Fruit fly (Drosophila melanogaster) whole organism, embryonic: ENCODE results near the gene CG31882.

Experiments used
- Ada2b ChIP-seq: fragments of 200-800 bp; sonication (Bioruptor generic); IDR thresholded peaks from 2 replicates; pipeline ENCODE4 v1.3.6; 2022; ENCODE audit warnings: missing biosample characterization, missing genetic modification characterization
- Asciz ChIP-seq: fragments of 200-800 bp; sonication (Bioruptor generic); optimal IDR thresholded peaks from 2 replicates; lab custom pipeline; 2017; ENCODE audit warnings: missing biosample characterization, mild to moderate bottlenecking, missing genetic modification characterization, missing genetic modification reagents
- Atf3 ChIP-seq: fragments of 200-800 bp; sonication (Bioruptor generic); optimal IDR thresholded peaks from 3 replicates; lab custom pipeline; 2016; ENCODE audit warnings: missing biosample characterization, missing genetic modification characterization
- BtbVII ChIP-seq: fragments of 200-800 bp; sonication (Bioruptor generic); optimal IDR thresholded peaks from 3 replicates; lab custom pipeline; 2017; ENCODE audit warnings: missing biosample characterization, mild to moderate bottlenecking, missing genetic modification characterization
- CG10462 ChIP-seq: fragments of 200-800 bp; sonication (Bioruptor generic); optimal IDR thresholded peaks from 2 replicates; lab custom pipeline; 2016; ENCODE audit warnings: missing biosample characterization, missing genetic modification characterization
- CG10543 ChIP-seq: fragments of 200-800 bp; sonication (Bioruptor generic); optimal IDR thresholded peaks from 3 replicates; lab custom pipeline; 2017; ENCODE audit warnings: missing biosample characterization, mild to moderate bottlenecking, missing genetic modification characterization, moderate library complexity
- CG11085 ChIP-seq: fragments of 200-800 bp; sonication (Bioruptor generic); IDR thresholded peaks from 2 replicates; pipeline ENCODE4 v1.3.6; 2022; ENCODE audit warnings: missing biosample characterization, missing genetic modification characterization
- CG11560 ChIP-seq: fragments of 200-800 bp; sonication (Bioruptor generic); IDR thresholded peaks from 3 replicates; pipeline ENCODE4 v1.3.6; 2022; ENCODE audit warnings: missing biosample characterization, missing genetic modification characterization
- CG11723 ChIP-seq: fragments of 200-800 bp; sonication (Bioruptor generic); optimal IDR thresholded peaks from 2 replicates; lab custom pipeline; 2017; ENCODE audit warnings: missing biosample characterization, mild to moderate bottlenecking, missing genetic modification characterization
- CG1233 ChIP-seq: fragments of 200-800 bp; sonication (Bioruptor generic); optimal IDR thresholded peaks from 4 replicates; lab custom pipeline; 2018; ENCODE audit warnings: missing biosample characterization, mild to moderate bottlenecking, missing genetic modification characterization
- CG12744 ChIP-seq: fragments of 200-800 bp; sonication (Bioruptor generic); optimal IDR thresholded peaks from 2 replicates; lab custom pipeline; 2016; ENCODE audit warnings: missing biosample characterization, missing genetic modification characterization
- CG12769 ChIP-seq: fragments of 200-800 bp; sonication (Bioruptor generic); optimal IDR thresholded peaks from 2 replicates; lab custom pipeline; 2019; ENCODE audit warnings: missing biosample characterization, mild to moderate bottlenecking, missing genetic modification characterization, moderate library complexity
- CG14441 ChIP-seq: fragments of 200-800 bp; sonication (Bioruptor generic); IDR thresholded peaks from 2 replicates; pipeline ENCODE4 v1.3.6; 2022; ENCODE audit warnings: missing biosample characterization, missing genetic modification characterization
- CG14667 ChIP-seq: fragments of 200-800 bp; sonication (Bioruptor generic); IDR thresholded peaks from 2 replicates; pipeline ENCODE4 v1.3.6; 2022; ENCODE audit warnings: missing biosample characterization, missing genetic modification characterization
- CG1529 ChIP-seq: fragments of 200-800 bp; sonication (Bioruptor generic); optimal IDR thresholded peaks from 3 replicates; lab custom pipeline; 2018; ENCODE audit warnings: missing biosample characterization, missing genetic modification characterization
- CG15514 ChIP-seq: fragments of 200-800 bp; sonication (Bioruptor generic); optimal IDR thresholded peaks from 3 replicates; lab custom pipeline; 2017; ENCODE audit warnings: missing biosample characterization, missing genetic modification characterization, mild to moderate bottlenecking, moderate library complexity, missing genetic modification reagents
- CG1602 ChIP-seq: fragments of 200-800 bp; sonication (Bioruptor generic); optimal IDR thresholded peaks from 3 replicates; lab custom pipeline; 2016; ENCODE audit warnings: missing biosample characterization, missing genetic modification characterization
- CG18599 ChIP-seq: fragments of 200-800 bp; sonication (Bioruptor generic); optimal IDR thresholded peaks from 3 replicates; lab custom pipeline; 2017; ENCODE audit warnings: missing biosample characterization, missing genetic modification characterization, mild to moderate bottlenecking, moderate library complexity, missing genetic modification reagents
- CG3281 ChIP-seq: fragments of 200-800 bp; sonication (Bioruptor generic); optimal IDR thresholded peaks from 3 replicates; lab custom pipeline; 2017; ENCODE audit warnings: missing biosample characterization, mild to moderate bottlenecking, missing genetic modification characterization
- CG4617 ChIP-seq: fragments of 200-800 bp; sonication (Bioruptor generic); optimal IDR thresholded peaks from 3 replicates; lab custom pipeline; 2016; ENCODE audit warnings: missing biosample characterization, missing genetic modification characterization, borderline replicate concordance
- CG4820 ChIP-seq: fragments of 200-800 bp; sonication (Bioruptor generic); optimal IDR thresholded peaks from 3 replicates; lab custom pipeline; 2016; ENCODE audit warnings: missing biosample characterization, missing genetic modification characterization
- CG6689 ChIP-seq: fragments of 200-800 bp; sonication (Bioruptor generic); IDR thresholded peaks from 2 replicates; pipeline ENCODE4 v1.3.6; 2022; ENCODE audit warnings: missing biosample characterization, missing genetic modification characterization
- CG7357 ChIP-seq: fragments of 200-800 bp; sonication (Bioruptor generic); IDR thresholded peaks from 3 replicates; pipeline ENCODE4 v1.3.6; 2022; ENCODE audit warnings: missing biosample characterization, missing genetic modification characterization
- D ChIP-seq, 2 experiments: fragments of 200-800 bp in 1 of 2; fragments of >200 bp in 1 of 2; sonication (Bioruptor generic) in 1 of 2; optimal IDR thresholded peaks; 2 replicates in 1 of 2; 3 replicates in 1 of 2; lab custom pipeline; 2017; ENCODE audit warnings: mild to moderate bottlenecking in 1 of 2, missing biosample characterization in 1 of 2, missing genetic modification characterization in 1 of 2, missing genetic modification reagents in 1 of 2
- Deaf1 ChIP-seq: fragments of 200-800 bp; optimal IDR thresholded peaks from 3 replicates; lab custom pipeline; 2019; ENCODE audit warnings: missing biosample characterization, mild to moderate bottlenecking, missing genetic modification characterization, moderate library complexity
- Dek ChIP-seq: fragments of 200-800 bp; sonication (Bioruptor generic); optimal IDR thresholded peaks from 3 replicates; lab custom pipeline; 2019; ENCODE audit warnings: missing biosample characterization, mild to moderate bottlenecking, missing genetic modification characterization, moderate library complexity
- HLH54F ChIP-seq: fragments of 200-800 bp; sonication (Bioruptor generic); optimal IDR thresholded peaks from 3 replicates; lab custom pipeline; 2016; ENCODE audit warnings: missing biosample characterization, missing genetic modification characterization
- MBD-R2 ChIP-seq: fragments of 200-800 bp; sonication (Bioruptor generic); IDR thresholded peaks from 2 replicates; pipeline ENCODE4 v1.3.6; 2022; ENCODE audit warnings: missing biosample characterization, missing genetic modification characterization
- NC2β ChIP-seq: fragments of 200-800 bp; sonication (Bioruptor generic); optimal IDR thresholded peaks from 2 replicates; lab custom pipeline; 2016; ENCODE audit warnings: missing biosample characterization, missing genetic modification characterization
- Pdp1 ChIP-seq, 2 experiments: fragments of 200-800 bp; sonication (Bioruptor generic); optimal IDR thresholded peaks; 3 replicates each; lab custom pipeline; 2016; ENCODE audit warnings: missing biosample characterization in 2 of 2, missing genetic modification characterization in 2 of 2, mild to moderate bottlenecking in 1 of 2, moderate library complexity in 1 of 2
- Rfx ChIP-seq: fragments of 200-800 bp; sonication (Bioruptor generic); IDR thresholded peaks from 2 replicates; pipeline ENCODE4 v1.3.6; 2022; ENCODE audit warnings: missing biosample characterization, missing genetic modification characterization
- Sin3A ChIP-seq: fragments of >200 bp; optimal IDR thresholded peaks from 2 replicates; lab custom pipeline; 2018
- Sry-δ ChIP-seq: fragments of 200-800 bp; sonication (Bioruptor generic); optimal IDR thresholded peaks from 2 replicates; lab custom pipeline; 2016; ENCODE audit warnings: missing biosample characterization, missing genetic modification characterization
- Tbp ChIP-seq: fragments of >200 bp; optimal IDR thresholded peaks from 2 replicates; lab custom pipeline; 2018; ENCODE audit warnings: missing biosample characterization, missing genetic modification characterization
- abd-A ChIP-seq: fragments of 200-800 bp; sonication (Bioruptor generic); optimal IDR thresholded peaks from 3 replicates; lab custom pipeline; 2019; ENCODE audit warnings: missing biosample characterization, mild to moderate bottlenecking, missing genetic modification characterization, moderate library complexity
- caup ChIP-seq: fragments of 200-800 bp; sonication (Bioruptor generic); optimal IDR thresholded peaks from 3 replicates; lab custom pipeline; 2017; ENCODE audit warnings: missing biosample characterization, mild to moderate bottlenecking, missing genetic modification characterization, moderate library complexity; ENCODE audit not compliant: severe bottlenecking
- cwo ChIP-seq: fragments of 200-800 bp; sonication (Bioruptor generic); optimal IDR thresholded peaks from 3 replicates; lab custom pipeline; 2017; ENCODE audit warnings: missing biosample characterization, missing genetic modification characterization, mild to moderate bottlenecking, moderate library complexity, missing genetic modification reagents
- ewg ChIP-seq: fragments of 200-800 bp; sonication (Bioruptor generic); optimal IDR thresholded peaks from 3 replicates; lab custom pipeline; 2017; ENCODE audit warnings: mild to moderate bottlenecking, missing biosample characterization, missing genetic modification reagents, missing genetic modification characterization
- fru ChIP-seq: fragments of >200 bp; optimal IDR thresholded peaks from 2 replicates; lab custom pipeline; 2017
- gce ChIP-seq: fragments of 200-800 bp; sonication (Bioruptor generic); IDR thresholded peaks from 3 replicates; pipeline ENCODE4 v1.3.6; 2022; ENCODE audit warnings: missing biosample characterization, missing genetic modification characterization
- gfzf ChIP-seq: fragments of 200-800 bp; sonication (Bioruptor generic); optimal IDR thresholded peaks from 2 replicates; lab custom pipeline; 2016; ENCODE audit warnings: missing biosample characterization, mild to moderate bottlenecking, missing genetic modification characterization, moderate library complexity
- hth ChIP-seq: fragments of >200 bp; optimal IDR thresholded peaks from 2 replicates; lab custom pipeline; 2017; ENCODE audit warnings: inconsistent platforms
- ind ChIP-seq: fragments of 200-800 bp; sonication (Bioruptor generic); optimal IDR thresholded peaks from 3 replicates; lab custom pipeline; 2016; ENCODE audit warnings: missing biosample characterization, missing genetic modification characterization
- pita ChIP-seq: fragments of 200-800 bp; sonication (Bioruptor generic); optimal IDR thresholded peaks from 2 replicates; lab custom pipeline; 2017; ENCODE audit warnings: missing biosample characterization, mild to moderate bottlenecking, missing genetic modification characterization
- rib ChIP-seq: fragments of 200-800 bp; sonication (Bioruptor generic); IDR thresholded peaks from 2 replicates; pipeline ENCODE4 v1.3.6; 2022; ENCODE audit warnings: missing biosample characterization, missing genetic modification characterization
- run ChIP-seq: fragments of 200-800 bp; sonication (Bioruptor generic); optimal IDR thresholded peaks from 3 replicates; lab custom pipeline; 2018; ENCODE audit warnings: missing biosample characterization, mild to moderate bottlenecking, missing genetic modification characterization
- sens-2 ChIP-seq: fragments of 200-800 bp; sonication (Bioruptor generic); IDR thresholded peaks from 2 replicates; pipeline ENCODE4 v1.3.6; 2022; ENCODE audit warnings: missing biosample characterization, missing genetic modification characterization
- sr ChIP-seq: fragments of 200-800 bp; sonication (Bioruptor generic); IDR thresholded peaks from 3 replicates; pipeline ENCODE4 v1.3.6; 2022; ENCODE audit warnings: missing biosample characterization, missing genetic modification characterization
- sug ChIP-seq: fragments of 200-800 bp; optimal IDR thresholded peaks from 2 replicates; lab custom pipeline; 2019; ENCODE audit warnings: missing biosample characterization, mild to moderate bottlenecking, missing genetic modification characterization, moderate library complexity
- wek ChIP-seq: fragments of 200-800 bp; sonication (Bioruptor generic); optimal IDR thresholded peaks from 3 replicates; lab custom pipeline; 2018; ENCODE audit warnings: missing biosample characterization, mild to moderate bottlenecking, missing genetic modification characterization, moderate library complexity

The CG31882 gene

DNA sequence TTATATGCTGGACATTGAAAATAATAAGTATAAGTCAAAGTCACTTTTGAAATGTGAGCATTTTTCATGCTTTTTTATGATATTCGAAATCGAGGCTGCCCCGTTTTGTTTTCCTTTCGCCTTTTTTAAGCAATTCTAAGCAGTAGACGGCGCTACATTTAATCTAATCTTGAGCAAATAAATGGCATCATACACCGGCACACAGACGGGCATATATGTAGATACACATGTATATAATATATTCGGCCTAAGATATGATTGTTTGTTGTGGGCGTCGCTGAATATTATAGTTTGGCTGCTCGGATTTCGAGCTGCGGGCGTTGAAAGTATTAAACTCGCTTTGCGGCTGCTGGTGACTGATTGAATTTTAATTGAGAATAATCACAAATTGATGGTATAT is 47.2 kb upstream of the CG31882 start (continued):
- TF ChIP-seq BtbVII (GFP tag; lab: Kevin White, UChicago) (no peak), ewg (GFP tag; lab: Kevin White, UChicago) (no peak), Atf3 (GFP tag; lab: Kevin White, UChicago) (no peak), CG4820 (no peak), CG6689 (GFP tag; lab: Robert Waterston, UW) (no peak), ind (GFP tag; lab: Kevin White, UChicago) (no peak), CG11560 (tag; lab: Robert Waterston, UW) (no peak), Pdp1 (GFP tag; optimal IDR thresholded peaks at IDR 0.05; lab: Kevin White, UChicago) (no peak), CG10543 (GFP tag; lab: Kevin White, UChicago) (no peak), sug (no peak), wek (no peak), CG1529 (GFP tag; lab: Kevin White, UChicago) (no peak), CG4617 (GFP tag; lab: Kevin White, UChicago) (no peak)

DNA sequence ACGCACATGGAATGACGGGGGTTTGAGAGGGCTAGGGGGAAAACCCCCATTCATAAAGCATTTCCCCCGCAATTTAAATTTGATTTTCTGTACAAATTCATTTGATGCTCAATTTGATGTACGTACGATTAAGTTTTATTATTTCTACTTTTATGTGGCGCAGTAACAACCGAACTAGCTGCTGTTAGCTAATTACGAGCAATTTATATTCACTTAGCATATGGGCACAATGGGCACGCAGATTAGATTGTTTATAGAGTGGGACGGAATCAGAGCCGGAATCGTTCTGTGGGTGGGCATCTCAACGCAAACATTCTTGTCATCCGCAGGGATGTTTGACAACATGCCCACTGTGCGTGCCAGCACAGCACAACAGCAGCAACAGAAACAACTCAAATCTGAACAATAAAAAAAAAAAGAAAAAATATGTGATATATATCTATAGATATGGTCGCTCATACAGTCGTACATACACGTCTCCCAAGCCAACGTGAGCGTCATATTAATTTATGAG is 45.9 kb upstream of the CG31882 start:
- TF ChIP-seq CG12744, result no peak
- peak; percentile 23 for TF ChIP-seq CG3281
- no peak for TF ChIP-seq Ada2b
- no peak for TF ChIP-seq Deaf1 (tag; lab: Kevin White, UChicago)
- no peak for TF ChIP-seq CG1602 (GFP tag; lab: Kevin White, UChicago)
- no peak for TF ChIP-seq D (optimal IDR thresholded peaks at IDR 0.05; lab: Kevin White, UChicago)
- no peak for TF ChIP-seq D (GFP tag; optimal IDR thresholded peaks at IDR 0.05; lab: Kevin White, UChicago)
- TF ChIP-seq caup (GFP tag; lab: Kevin White, UChicago), result peak; percentile 4
- no peak for TF ChIP-seq pita (GFP tag; lab: Kevin White, UChicago)
- TF ChIP-seq Pdp1 (GFP tag; optimal IDR thresholded peaks at IDR 0.05; lab: Kevin White, UChicago), result peak in 1 of 2 experiments; percentile 75
- TF ChIP-seq CG18599, result peak; percentile 20
- no peak for TF ChIP-seq hth (lab: Kevin White, UChicago)
- peak; percentile 36; the same call in 1 of the 2 replicates for TF ChIP-seq Rfx (GFP tag; lab: Robert Waterston, UW)
- no peak for TF ChIP-seq CG11723 (GFP tag; lab: Kevin White, UChicago)
- TF ChIP-seq CG15514 (GFP tag; lab: Kevin White, UChicago), result peak; percentile 11
- no peak for TF ChIP-seq gfzf (GFP tag; lab: Kevin White, UChicago)
- peak; percentile 44 for TF ChIP-seq abd-A (tag; lab: Kevin White, UChicago)
- TF ChIP-seq NC2β, result no peak
- no peak for TF ChIP-seq run (tag; lab: Kevin White, UChicago)
- TF ChIP-seq fru (lab: Kevin White, UChicago), result no peak
- no peak for TF ChIP-seq CG11085 (GFP tag; lab: Robert Waterston, UW)
- TF ChIP-seq rib (GFP tag; lab: Robert Waterston, UW), result no peak
- TF ChIP-seq CG14441, result no peak
- TF ChIP-seq Dek (tag; lab: Kevin White, UChicago), result no peak
- peak; percentile 16; the same call in 1 of the 2 replicates for TF ChIP-seq MBD-R2
- peak; percentile 53 for TF ChIP-seq CG12769
- TF ChIP-seq HLH54F, result no peak
- TF ChIP-seq gce (GFP tag; lab: Robert Waterston, UW), result no peak
- TF ChIP-seq CG1233 (GFP tag; lab: Kevin White, UChicago), result no peak
- TF ChIP-seq cwo (GFP tag; lab: Kevin White, UChicago), result peak; percentile 18
- TF ChIP-seq sr (GFP tag; lab: Robert Waterston, UW), result peak; percentile 22; the same call in 1 of the 3 replicates
- TF ChIP-seq Tbp, result no peak
- TF ChIP-seq Sry-δ (GFP tag; lab: Kevin White, UChicago), result no peak
- no peak for TF ChIP-seq CG10462 (GFP tag; lab: Kevin White, UChicago)
- TF ChIP-seq Asciz, result peak; percentile 33
- TF ChIP-seq sens-2, result no peak
- no peak for TF ChIP-seq Sin3A (lab: Kevin White, UChicago)
- no peak for TF ChIP-seq CG14667 (GFP tag; lab: Robert Waterston, UW)
- peak; percentile 14 for TF ChIP-seq CG10543 (GFP tag; lab: Kevin White, UChicago)
- no peak for TF ChIP-seq CG7357 (GFP tag; lab: Robert Waterston, UW)
